Fruit fly (Drosophila melanogaster) whole organism, embryonic: ENCODE results near the gene CG3919.

Source experiments
- Ada2b ChIP-seq: fragments of 200-800 bp; sonication (Bioruptor generic); IDR thresholded peaks from 2 replicates; pipeline ENCODE4 v1.3.6; 2022; ENCODE audit warnings: missing biosample characterization, missing genetic modification characterization
- Aef1 ChIP-seq: fragments of 200-800 bp; sonication (Bioruptor generic); IDR thresholded peaks from 3 replicates; pipeline ENCODE4 v1.3.6; 2022; ENCODE audit warnings: missing biosample characterization, missing genetic modification characterization
- CG10366 ChIP-seq: fragments of 200-800 bp; sonication (Bioruptor generic); IDR thresholded peaks from 2 replicates; pipeline ENCODE4 v1.3.6; 2022; ENCODE audit warnings: missing biosample characterization, missing genetic modification characterization
- CG12299 ChIP-seq: fragments of 200-800 bp; sonication (Bioruptor generic); optimal IDR thresholded peaks from 2 replicates; lab custom pipeline; 2018; ENCODE audit warnings: missing biosample characterization, mild to moderate bottlenecking, missing genetic modification characterization
- CG12659 ChIP-seq: fragments of 200-800 bp; sonication (Bioruptor generic); optimal IDR thresholded peaks from 3 replicates; lab custom pipeline; 2017; ENCODE audit warnings: mild to moderate bottlenecking, missing biosample characterization, missing genetic modification reagents, missing genetic modification characterization
- CG12744 ChIP-seq: fragments of 200-800 bp; sonication (Bioruptor generic); optimal IDR thresholded peaks from 2 replicates; lab custom pipeline; 2016; ENCODE audit warnings: missing biosample characterization, missing genetic modification characterization
- CG13775 ChIP-seq: fragments of 200-800 bp; sonication (Bioruptor generic); optimal IDR thresholded peaks from 3 replicates; lab custom pipeline; 2017; ENCODE audit warnings: missing biosample characterization, mild to moderate bottlenecking, missing genetic modification characterization
- CG14710 ChIP-seq: fragments of 200-800 bp; sonication (Bioruptor generic); optimal IDR thresholded peaks from 3 replicates; lab custom pipeline; 2019; ENCODE audit warnings: missing biosample characterization, mild to moderate bottlenecking, missing genetic modification characterization, moderate library complexity
- CG1602 ChIP-seq: fragments of 200-800 bp; sonication (Bioruptor generic); optimal IDR thresholded peaks from 3 replicates; lab custom pipeline; 2016; ENCODE audit warnings: missing biosample characterization, missing genetic modification characterization
- CG1647 ChIP-seq: fragments of 200-800 bp; sonication (Bioruptor generic); optimal IDR thresholded peaks from 3 replicates; lab custom pipeline; 2016; ENCODE audit warnings: missing biosample characterization, missing genetic modification characterization
- CG17802 ChIP-seq: fragments of 200-800 bp; sonication (Bioruptor generic); optimal IDR thresholded peaks from 2 replicates; lab custom pipeline; 2018; ENCODE audit warnings: missing biosample characterization, mild to moderate bottlenecking, missing genetic modification characterization, moderate library complexity
- CG2202 ChIP-seq: fragments of 200-800 bp; sonication (Bioruptor generic); optimal IDR thresholded peaks from 2 replicates; lab custom pipeline; 2018; ENCODE audit warnings: missing biosample characterization, mild to moderate bottlenecking, missing genetic modification characterization
- CG32532 ChIP-seq: fragments of 200-800 bp; sonication (Bioruptor generic); IDR thresholded peaks from 2 replicates; pipeline ENCODE4 v1.3.6; 2022; ENCODE audit warnings: missing biosample characterization, missing genetic modification characterization
- CG3838 ChIP-seq: fragments of 200-800 bp; sonication (Bioruptor generic); optimal IDR thresholded peaks from 3 replicates; lab custom pipeline; 2016; ENCODE audit warnings: missing biosample characterization, missing genetic modification characterization
- CG4360 ChIP-seq: fragments of 200-800 bp; sonication (Bioruptor generic); IDR thresholded peaks from 2 replicates; pipeline ENCODE4 v1.3.6; 2022; ENCODE audit warnings: missing biosample characterization, missing genetic modification characterization
- CG4404 ChIP-seq: fragments of 200-800 bp; sonication (Bioruptor generic); IDR thresholded peaks from 2 replicates; pipeline ENCODE4 v1.3.6; 2022; ENCODE audit warnings: missing biosample characterization, missing genetic modification characterization
- CG4854 ChIP-seq: fragments of 200-800 bp; sonication (Bioruptor generic); optimal IDR thresholded peaks from 2 replicates; lab custom pipeline; 2016; ENCODE audit warnings: missing biosample characterization, missing genetic modification characterization, inconsistent platforms
- CG5245 ChIP-seq: fragments of 200-800 bp; sonication (Bioruptor generic); optimal IDR thresholded peaks from 3 replicates; lab custom pipeline; 2016; ENCODE audit warnings: missing biosample characterization, missing genetic modification characterization
- CG5953 ChIP-seq: fragments of 200-800 bp; sonication (Bioruptor generic); IDR thresholded peaks from 2 replicates; pipeline ENCODE4 v1.3.6; 2022; ENCODE audit warnings: missing biosample characterization, missing genetic modification characterization
- CG6175 ChIP-seq: fragments of 200-800 bp; sonication (Bioruptor generic); IDR thresholded peaks from 3 replicates; pipeline ENCODE4 v1.3.6; 2022; ENCODE audit warnings: missing biosample characterization, missing genetic modification characterization
- CHES-1-like ChIP-seq: fragments of 200-800 bp; sonication (Bioruptor generic); optimal IDR thresholded peaks from 2 replicates; lab custom pipeline; 2016; ENCODE audit warnings: missing biosample characterization, missing genetic modification characterization
- Dek ChIP-seq: fragments of 200-800 bp; sonication (Bioruptor generic); optimal IDR thresholded peaks from 3 replicates; lab custom pipeline; 2019; ENCODE audit warnings: missing biosample characterization, mild to moderate bottlenecking, missing genetic modification characterization, moderate library complexity
- Doc3 ChIP-seq: fragments of 200-800 bp; sonication (Bioruptor generic); IDR thresholded peaks from 3 replicates; pipeline ENCODE4 v1.3.6; 2022; ENCODE audit warnings: missing biosample characterization, missing genetic modification characterization; ENCODE audit not compliant: partially characterized antibody
- Elba2 ChIP-seq: fragments of 200-800 bp; sonication (Bioruptor generic); optimal IDR thresholded peaks from 3 replicates; lab custom pipeline; 2016; ENCODE audit warnings: missing biosample characterization, missing genetic modification characterization
- Fer3 ChIP-seq: fragments of 200-800 bp; sonication (Bioruptor generic); optimal IDR thresholded peaks from 2 replicates; lab custom pipeline; 2018; ENCODE audit warnings: missing biosample characterization, mild to moderate bottlenecking, missing genetic modification characterization, moderate library complexity
- GATAe ChIP-seq: fragments of 200-800 bp; sonication (Bioruptor generic); conservative IDR thresholded peaks from 2 replicates; pipeline ENCODE4 v1.3.6; 2022; ENCODE audit warnings: missing biosample characterization, missing genetic modification characterization
- Hsf ChIP-seq: fragments of 200-800 bp; sonication (Bioruptor generic); optimal IDR thresholded peaks from 3 replicates; lab custom pipeline; 2016; ENCODE audit warnings: missing biosample characterization, missing genetic modification characterization
- MTF-1 ChIP-seq: fragments of 200-800 bp; sonication (Bioruptor generic); optimal IDR thresholded peaks from 2 replicates; lab custom pipeline; 2018; ENCODE audit warnings: missing biosample characterization, mild to moderate bottlenecking, missing genetic modification characterization, borderline replicate concordance
- Med ChIP-seq: fragments of 200-800 bp; sonication (Bioruptor generic); peaks from one replicate; lab custom pipeline; 2016; ENCODE audit warnings: missing biosample characterization, missing genetic modification characterization, mild to moderate bottlenecking, inconsistent platforms, moderate library complexity
- Opbp ChIP-seq: fragments of 200-800 bp; sonication (Bioruptor generic); IDR thresholded peaks from 3 replicates; pipeline ENCODE4 v1.3.6; 2022; ENCODE audit warnings: missing biosample characterization, missing genetic modification characterization; ENCODE audit not compliant: partially characterized antibody
- Pdp1 ChIP-seq, 2 experiments: fragments of 200-800 bp; sonication (Bioruptor generic); optimal IDR thresholded peaks; 3 replicates each; lab custom pipeline; 2016; ENCODE audit warnings: missing biosample characterization in 2 of 2, missing genetic modification characterization in 2 of 2, mild to moderate bottlenecking in 1 of 2, moderate library complexity in 1 of 2
- Sin3A ChIP-seq: fragments of >200 bp; optimal IDR thresholded peaks from 2 replicates; lab custom pipeline; 2018
- Trl ChIP-seq, 3 experiments: fragments of >200 bp in 2 of 3; fragments of 200-800 bp in 1 of 3; sonication (Bioruptor generic) in 1 of 3; optimal IDR thresholded peaks; 2 replicates in 1 of 3; 3 replicates in 2 of 3; lab custom pipeline; 2016 to 2017; ENCODE audit warnings: missing biosample characterization in 1 of 3, missing genetic modification characterization in 1 of 3
- Vsx1 ChIP-seq: fragments of 200-800 bp; sonication (Bioruptor generic); optimal IDR thresholded peaks from 2 replicates; lab custom pipeline; 2017; ENCODE audit warnings: missing biosample characterization, mild to moderate bottlenecking, missing genetic modification characterization, missing genetic modification reagents
- al ChIP-seq: fragments of 200-800 bp; sonication (Bioruptor generic); IDR thresholded peaks from 2 replicates; pipeline ENCODE4 v1.3.6; 2022; ENCODE audit warnings: missing biosample characterization, missing genetic modification characterization
- amos ChIP-seq: fragments of 200-800 bp; sonication (Bioruptor generic); IDR thresholded peaks from 2 replicates; pipeline ENCODE4 v1.3.6; 2022; ENCODE audit warnings: missing biosample characterization, missing genetic modification characterization; ENCODE audit not compliant: partially characterized antibody
- ap ChIP-seq: fragments of 200-800 bp; sonication (Bioruptor generic); IDR thresholded peaks from 2 replicates; pipeline ENCODE4 v1.3.6; 2022; ENCODE audit warnings: missing biosample characterization, missing genetic modification characterization
- bowl ChIP-seq: fragments of 200-800 bp; sonication (Bioruptor generic); IDR thresholded peaks from 2 replicates; pipeline ENCODE4 v1.3.6; 2022; ENCODE audit warnings: missing biosample characterization, missing genetic modification characterization
- dysf ChIP-seq: fragments of 200-800 bp; sonication (Bioruptor generic); IDR thresholded peaks from 3 replicates; pipeline ENCODE4 v1.3.6; 2022; ENCODE audit warnings: missing biosample characterization, missing genetic modification characterization
- esg ChIP-seq: fragments of 200-800 bp; sonication (Bioruptor generic); conservative IDR thresholded peaks from 2 replicates; pipeline ENCODE4 v1.3.6; 2022; ENCODE audit warnings: missing biosample characterization, missing genetic modification characterization
- hb ChIP-seq: fragments of 200-800 bp; sonication (Bioruptor generic); IDR thresholded peaks from 3 replicates; pipeline ENCODE4 v1.3.6; 2022; ENCODE audit warnings: missing biosample characterization, missing genetic modification characterization; ENCODE audit not compliant: partially characterized antibody
- her ChIP-seq: fragments of 200-800 bp; sonication (Bioruptor generic); optimal IDR thresholded peaks from 2 replicates; lab custom pipeline; 2016; ENCODE audit warnings: missing biosample characterization, missing genetic modification characterization
- ind ChIP-seq: fragments of 200-800 bp; sonication (Bioruptor generic); optimal IDR thresholded peaks from 3 replicates; lab custom pipeline; 2016; ENCODE audit warnings: missing biosample characterization, missing genetic modification characterization
- kah ChIP-seq: fragments of 200-800 bp; sonication (Bioruptor generic); optimal IDR thresholded peaks from 2 replicates; lab custom pipeline; 2018; ENCODE audit warnings: missing biosample characterization, mild to moderate bottlenecking, missing genetic modification characterization
- lmd ChIP-seq: fragments of 200-800 bp; sonication (Bioruptor generic); IDR thresholded peaks from 2 replicates; pipeline ENCODE4 v1.3.6; 2022; ENCODE audit warnings: missing biosample characterization, missing genetic modification characterization
- mld ChIP-seq: fragments of 200-800 bp; sonication (Bioruptor generic); IDR thresholded peaks from 3 replicates; pipeline ENCODE4 v1.3.6; 2022; ENCODE audit warnings: missing biosample characterization, missing genetic modification characterization; ENCODE audit not compliant: partially characterized antibody
- seq ChIP-seq: fragments of 200-800 bp; sonication (Bioruptor generic); IDR thresholded peaks from 2 replicates; pipeline ENCODE4 v1.3.6; 2022; ENCODE audit warnings: missing biosample characterization, missing genetic modification characterization
- sr ChIP-seq: fragments of 200-800 bp; sonication (Bioruptor generic); IDR thresholded peaks from 3 replicates; pipeline ENCODE4 v1.3.6; 2022; ENCODE audit warnings: missing biosample characterization, missing genetic modification characterization
- tup ChIP-seq: fragments of 200-800 bp; sonication (Bioruptor generic); optimal IDR thresholded peaks from 2 replicates; lab custom pipeline; 2016; ENCODE audit warnings: missing biosample characterization, mild to moderate bottlenecking, missing genetic modification characterization, moderate library complexity

The CG3919 gene

DNA sequence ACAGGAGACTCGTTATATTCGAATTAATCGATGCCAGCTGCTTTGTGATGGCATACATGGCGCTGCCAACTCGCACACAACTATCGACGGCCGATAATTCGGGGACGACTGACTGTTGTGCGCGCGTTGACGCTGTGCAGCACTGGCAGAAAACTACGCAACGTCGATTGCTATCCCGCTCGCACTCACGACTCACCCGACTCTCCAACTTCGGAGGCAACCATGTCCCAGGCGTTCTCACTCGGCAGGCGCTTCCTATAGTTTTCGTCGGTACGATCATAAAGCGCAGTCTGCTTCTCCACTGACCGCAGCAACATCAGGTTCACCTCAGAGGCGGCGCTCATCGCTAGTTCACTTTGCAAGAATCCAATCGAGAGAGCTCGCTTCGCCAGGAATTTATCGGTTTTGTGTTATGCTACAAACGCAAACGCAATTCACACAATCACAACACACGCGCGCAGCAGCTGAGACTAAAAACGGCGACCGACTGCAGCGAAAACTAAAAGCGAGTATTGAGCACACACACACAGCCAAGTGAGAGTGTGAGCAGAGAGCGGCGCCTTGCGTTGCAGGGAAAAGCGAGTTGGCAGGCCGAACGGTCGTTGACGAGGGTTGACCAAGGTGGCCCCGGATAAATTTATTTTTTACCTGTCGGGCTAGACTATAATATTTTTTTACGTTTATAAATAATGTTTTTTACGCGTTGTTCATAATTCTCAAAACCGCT lies 844 bp upstream of the CG3919 start, which contains the start of gene stwl (continued):
- no peak for TF ChIP-seq Vsx1 (GFP tag; lab: Kevin White, UChicago)
- TF ChIP-seq CG4360 (GFP tag; lab: Robert Waterston, UW), result no peak
- TF ChIP-seq Aef1, result peak; percentile 36
- peak; percentile 32; the same call in 1 of the 3 replicates for TF ChIP-seq dysf (GFP tag; lab: Robert Waterston, UW)
- TF ChIP-seq ind (GFP tag; lab: Kevin White, UChicago), result peak; percentile 77
- 0 out of 2 replicates have a peak, but pooled peaks have one; percentile 12 for TF ChIP-seq ap (GFP tag; lab: Robert Waterston, UW)
- peak; percentile 49; the same call in 1 of the 3 replicates for TF ChIP-seq CG6175 (GFP tag; lab: Robert Waterston, UW)
- TF ChIP-seq Med (GFP tag; lab: Kevin White, UChicago), result peak; percentile 95
- no peak for TF ChIP-seq seq (GFP tag; lab: Robert Waterston, UW)
- TF ChIP-seq Opbp (GFP tag; lab: Robert Waterston, UW), result peak; percentile 85
- peak; percentile 7 for TF ChIP-seq CG14710 (tag; lab: Kevin White, UChicago)
- TF ChIP-seq CG3838 (GFP tag; lab: Kevin White, UChicago), result no peak
- TF ChIP-seq CG32532 (GFP tag; lab: Robert Waterston, UW), result peak; percentile 68
- TF ChIP-seq CG2202 (tag; lab: Kevin White, UChicago), result no peak
- TF ChIP-seq CG12299 (tag; lab: Kevin White, UChicago), result no peak
- TF ChIP-seq her, result peak; percentile 61
- no peak for TF ChIP-seq CG12744 (GFP tag; lab: Kevin White, UChicago)
- peak; percentile 58 for TF ChIP-seq al
- TF ChIP-seq Hsf (GFP tag; lab: Kevin White, UChicago), result peak; percentile 58
- TF ChIP-seq CG13775 (GFP tag; lab: Kevin White, UChicago), result no peak
- TF ChIP-seq CHES-1-like (GFP tag; lab: Kevin White, UChicago), result peak; percentile 18
- peak; percentile 62; the same call in 2 of the 3 replicates for TF ChIP-seq hb (GFP tag; lab: Robert Waterston, UW)
- peak; percentile 58; the same call in 1 of the 3 replicates for TF ChIP-seq sr (GFP tag; lab: Robert Waterston, UW)
- TF ChIP-seq CG17802, result peak; percentile 17
- peak; percentile 13 for TF ChIP-seq CG1647 (GFP tag; lab: Kevin White, UChicago)
- no peak for TF ChIP-seq MTF-1
- TF ChIP-seq Pdp1 (GFP tag; optimal IDR thresholded peaks at IDR 0.05; lab: Kevin White, UChicago), result peak; percentile 61 to 73
- no peak for TF ChIP-seq tup
- peak; percentile 59 for TF ChIP-seq Sin3A (lab: Kevin White, UChicago)
- 0 out of 2 replicates have a peak, but pooled peaks have one; percentile 16 for TF ChIP-seq Ada2b
- TF ChIP-seq Doc3, result peak; percentile 55
- peak; percentile 71 for TF ChIP-seq mld
- TF ChIP-seq Fer3 (tag; lab: Kevin White, UChicago), result peak; percentile 10
- peak; percentile 2 for TF ChIP-seq CG1602 (GFP tag; lab: Kevin White, UChicago)
- TF ChIP-seq Trl (optimal IDR thresholded peaks at IDR 0.05; lab: Kevin White, UChicago), result peak in 1 of 2 experiments; percentile 79
- TF ChIP-seq Trl (GFP tag; optimal IDR thresholded peaks at IDR 0.05; lab: Kevin White, UChicago), result peak; percentile 63
- peak; percentile 5; the same call in 1 of the 2 replicates for TF ChIP-seq esg (GFP tag; lab: Robert Waterston, UW)
- TF ChIP-seq CG5245 (GFP tag; lab: Kevin White, UChicago), result peak; percentile 2
- no peak for TF ChIP-seq CG10366 (GFP tag; lab: Robert Waterston, UW)
- no peak for TF ChIP-seq GATAe (GFP tag; lab: Robert Waterston, UW)
- no peak for TF ChIP-seq bowl (GFP tag; lab: Robert Waterston, UW)
- TF ChIP-seq Elba2 (GFP tag; lab: Kevin White, UChicago), result peak; percentile 7
- TF ChIP-seq CG12659, result peak; percentile 37
- TF ChIP-seq CG4854 (GFP tag; lab: Kevin White, UChicago), result peak; percentile 7
- peak; percentile 57 for TF ChIP-seq CG4404 (GFP tag; lab: Robert Waterston, UW)
- TF ChIP-seq Dek, result peak; percentile 4
- no peak for TF ChIP-seq CG5953 (GFP tag; lab: Robert Waterston, UW)
- TF ChIP-seq kah (GFP tag; lab: Kevin White, UChicago), result no peak
- peak; percentile 58 for TF ChIP-seq lmd (GFP tag; lab: Robert Waterston, UW)
- TF ChIP-seq amos, result peak; percentile 86
